Worm (Caenorhabditis elegans) whole organism, young adult: ENCODE data around the gene K10G4.10.
A peak's percentile ranks its signal among the peaks of the same experiment; 100 is the strongest.

ENCODE experiments used
- B0035.1 ChIP-seq: sonication (generic microtip); optimal IDR thresholded peaks from 2 replicates; lab custom pipeline; 2016; ENCODE audit warnings: missing genetic modification characterization, mild to moderate bottlenecking, missing compliant biosample characterization, missing genotype, missing genetic modification reagents
- B0261.1 ChIP-seq: sonication (generic microtip); optimal IDR thresholded peaks from 2 replicates; lab custom pipeline; 2016; ENCODE audit warnings: mild to moderate bottlenecking, missing genetic modification characterization, moderate library complexity, missing compliant biosample characterization
- ZK185.1 ChIP-seq: sonication (generic microtip); optimal IDR thresholded peaks from 2 replicates; lab custom pipeline; 2016; ENCODE audit warnings: mild to moderate bottlenecking, missing genetic modification characterization, missing compliant biosample characterization; ENCODE audit not compliant: poor library complexity, severe bottlenecking
- aptf-3 ChIP-seq: fragments of 200-800 bp; sonication (Bioruptor generic); IDR thresholded peaks from 2 replicates; pipeline ENCODE4 v1.3.6; 2022; ENCODE audit warnings: missing genetic modification characterization, missing compliant biosample characterization
- attf-3 ChIP-seq: fragments of 200-800 bp; sonication (Bioruptor generic); conservative IDR thresholded peaks from 2 replicates; pipeline ENCODE4 v1.3.6; 2022; ENCODE audit warnings: missing genetic modification reagents, missing genetic modification characterization, missing compliant biosample characterization
- attf-6 ChIP-seq: fragments of 200-800 bp; sonication (Bioruptor generic); IDR thresholded peaks from 2 replicates; pipeline ENCODE4 v1.3.6; 2022; ENCODE audit warnings: missing genetic modification reagents, missing genetic modification characterization, missing compliant biosample characterization
- bed-2 ChIP-seq: fragments of 200-800 bp; sonication (Bioruptor generic); IDR thresholded peaks from 2 replicates; pipeline ENCODE4 v1.3.6; 2022; ENCODE audit warnings: missing genetic modification reagents, missing genetic modification characterization, missing compliant biosample characterization
- die-1 ChIP-seq: sonication (generic microtip); optimal IDR thresholded peaks from 2 replicates; lab custom pipeline; 2016; ENCODE audit warnings: missing genotype, mild to moderate bottlenecking, missing genetic modification characterization, missing compliant biosample characterization
- dox-1 ChIP-seq: fragments of 200-800 bp; sonication (Bioruptor generic); IDR thresholded peaks from 2 replicates; pipeline ENCODE4 v1.3.6; 2022; ENCODE audit warnings: missing genetic modification reagents, missing genetic modification characterization, missing compliant biosample characterization
- egrh-3 ChIP-seq: fragments of 200-800 bp; sonication (Bioruptor generic); IDR thresholded peaks from 2 replicates; pipeline ENCODE4 v1.3.6; 2022; ENCODE audit warnings: missing genetic modification reagents, missing genetic modification characterization, missing compliant biosample characterization
- hmg-1.2 ChIP-seq: fragments of 200-800 bp; sonication (Bioruptor generic); IDR thresholded peaks from 2 replicates; pipeline ENCODE4 v1.3.6; 2022; ENCODE audit warnings: missing genetic modification reagents, missing genetic modification characterization, missing compliant biosample characterization
- hmg-20 ChIP-seq: fragments of 200-800 bp; sonication (Bioruptor generic); IDR thresholded peaks from 2 replicates; pipeline ENCODE4 v1.3.6; 2022; ENCODE audit warnings: missing genetic modification reagents, missing genetic modification characterization, missing compliant biosample characterization
- lin-26 ChIP-seq: fragments of 200-800 bp; sonication (Bioruptor generic); IDR thresholded peaks from 2 replicates; pipeline ENCODE4 v1.3.6; 2022; ENCODE audit warnings: missing genetic modification reagents, missing genetic modification characterization, missing compliant biosample characterization
- mcd-1 ChIP-seq: fragments of 200-800 bp; sonication (Bioruptor generic); IDR thresholded peaks from 2 replicates; pipeline ENCODE4 v1.3.6; 2022; ENCODE audit warnings: missing genetic modification reagents, missing genetic modification characterization, missing compliant biosample characterization
- nfyb-1 ChIP-seq: fragments of 200-800 bp; sonication (Bioruptor generic); IDR thresholded peaks from 2 replicates; pipeline ENCODE4 v1.3.6; 2022; ENCODE audit warnings: missing genetic modification reagents, missing genetic modification characterization, missing compliant biosample characterization
- nhr-80 ChIP-seq: sonication (generic microtip); optimal IDR thresholded peaks from 2 replicates; lab custom pipeline; 2016; ENCODE audit warnings: missing genetic modification characterization, missing compliant biosample characterization
- pha-4 ChIP-seq: fragments of 150-350 bp; sonication (generic microtip); optimal IDR thresholded peaks from 2 replicates; lab custom pipeline; 2014; ENCODE audit warnings: missing biosample characterization, missing genetic modification reagents, missing genetic modification characterization
- rpc-1 ChIP-seq, 2 experiments: fragments of 150-350 bp in 1 of 2; sonication (generic microtip) in 1 of 2; optimal IDR thresholded peaks; 2 replicates each; lab custom pipeline; 2014 to 2018; ENCODE audit warnings: missing biosample characterization in 1 of 2, missing genetic modification characterization in 1 of 2, missing genetic modification reagents in 1 of 2, missing genotype in 1 of 2
- sea-2 ChIP-seq: fragments of 200-800 bp; sonication (Bioruptor generic); IDR thresholded peaks from 2 replicates; pipeline ENCODE4 v1.3.6; 2022; ENCODE audit warnings: missing genetic modification characterization, missing compliant biosample characterization
- snpc-4 ChIP-seq, 5 experiments: fragments of 150-350 bp in 1 of 5; sonication (generic microtip) in 4 of 5; optimal IDR thresholded peaks; 2 replicates each; lab custom pipeline; 2014 to 2018; ENCODE audit warnings: missing genetic modification characterization in 5 of 5, missing biosample characterization in 3 of 5, antibody characterized with exemption in 2 of 5, mild to moderate bottlenecking in 2 of 5, missing compliant biosample characterization in 2 of 5, missing genotype in 2 of 5, moderate library complexity in 2 of 5, missing genetic modification reagents in 1 of 5
- tbp1 ChIP-seq: fragments of 200-800 bp; sonication (Bioruptor generic); optimal IDR thresholded peaks from 2 replicates; lab custom pipeline; 2018; ENCODE audit warnings: mild to moderate bottlenecking, missing genetic modification characterization, missing compliant biosample characterization
- zfh-2 ChIP-seq: fragments of 200-800 bp; sonication (Bioruptor generic); conservative IDR thresholded peaks from 2 replicates; pipeline ENCODE4 v1.3.6; 2022; ENCODE audit warnings: missing genetic modification reagents, missing genetic modification characterization, missing compliant biosample characterization
- ztf-18 ChIP-seq: sonication (generic microtip); optimal IDR thresholded peaks from 2 replicates; lab custom pipeline; 2016; ENCODE audit warnings: missing genotype, mild to moderate bottlenecking, missing genetic modification characterization, missing compliant biosample characterization
- ztf-28 ChIP-seq: fragments of 200-800 bp; sonication (Bioruptor generic); IDR thresholded peaks from 2 replicates; pipeline ENCODE4 v1.3.6; 2022; ENCODE audit warnings: missing genetic modification reagents, missing genetic modification characterization, missing compliant biosample characterization

The K10G4.10 gene

ce11 chrV:17317786-17318185 is 44.4 kb downstream of the K10G4.10 start, which contains the start of gene srz-58:
Gene srz-58, plus strand, starts transcription at chrV:17318147.
- TF ChIP-seq tbp1, result peak; percentile 89
- TF ChIP-seq B0035.1 (tag; lab: Kevin White, UChicago), result no peak
- TF ChIP-seq B0261.1 (tag; lab: Kevin White, UChicago), result peak; percentile 74
- peak; percentile 69; the same call in 1 of the 2 replicates for TF ChIP-seq attf-6 (GFP tag; lab: Robert Waterston, UW)
- peak; percentile 19; the same call in 1 of the 2 replicates for TF ChIP-seq hmg-1.2 (GFP tag; lab: Robert Waterston, UW)
- peak; percentile 3 for TF ChIP-seq die-1 (tag; lab: Kevin White, UChicago)
- peak; percentile 39; the same call in 1 of the 2 replicates for TF ChIP-seq mcd-1
- TF ChIP-seq rpc-1 (optimal IDR thresholded peaks at IDR 0.05; lab: Kevin White, UChicago), result peak; percentile 53
- peak; percentile 74 for TF ChIP-seq rpc-1 (tag; optimal IDR thresholded peaks at IDR 0.05; lab: Kevin White, UChicago)
- 0 out of 2 replicates have a peak, but pooled peaks have one; percentile 43 for TF ChIP-seq nfyb-1 (GFP tag; lab: Robert Waterston, UW)
- TF ChIP-seq ztf-18 (tag; lab: Kevin White, UChicago), result no peak
- TF ChIP-seq hmg-20 (GFP tag; lab: Robert Waterston, UW), result no peak
- 0 out of 2 replicates have a peak, but pooled peaks have one; percentile 20 for TF ChIP-seq dox-1 (GFP tag; lab: Robert Waterston, UW)
- peak; percentile 4 for TF ChIP-seq snpc-4 (GFP tag; optimal IDR thresholded peaks at IDR 0.05; lab: Kevin White, UChicago)
- TF ChIP-seq snpc-4 (tag; optimal IDR thresholded peaks at IDR 0.05; lab: Kevin White, UChicago), result peak in 2 of 4 experiments; percentile 17 to 68

- TF ChIP-seq nhr-80 (tag; lab: Kevin White, UChicago), result peak; percentile 48
- TF ChIP-seq attf-3 (GFP tag; lab: Robert Waterston, UW), result no peak
Measured at ce11 chrV:17322397-17322909, 49.1 kb downstream of the K10G4.10 start, which contains the start of gene F31E9.3. Gene F31E9.3, plus strand, starts transcription at chrV:17322590.

ce11 chrV:17323876-17324275 is 50.5 kb downstream of the K10G4.10 start:
- peak; percentile 59; the same call in 1 of the 2 replicates for TF ChIP-seq nfyb-1 (GFP tag; lab: Robert Waterston, UW)
- peak; percentile 96 for TF ChIP-seq zfh-2 (GFP tag; lab: Robert Waterston, UW)
- peak; percentile 98 for TF ChIP-seq egrh-3 (GFP tag; lab: Robert Waterston, UW)
- TF ChIP-seq dox-1 (GFP tag; lab: Robert Waterston, UW), result peak; percentile 35; the same call in 1 of the 2 replicates
- no peak for TF ChIP-seq pha-4
- no peak for TF ChIP-seq bed-2 (GFP tag; lab: Robert Waterston, UW)
- peak; percentile 52; the same call in 1 of the 2 replicates for TF ChIP-seq lin-26
- TF ChIP-seq ztf-28 (GFP tag; lab: Robert Waterston, UW), result peak; percentile 21; the same call in 1 of the 2 replicates
- peak; percentile 48; the same call in 1 of the 2 replicates for TF ChIP-seq sea-2 (GFP tag; lab: Robert Waterston, UW)
- no peak for TF ChIP-seq ZK185.1
- 0 out of 2 replicates have a peak, but pooled peaks have one; percentile 9 for TF ChIP-seq aptf-3 (GFP tag; lab: Robert Waterston, UW)
